Fruit fly (Drosophila melanogaster) whole organism, embryonic: ENCODE data around the gene CG42833.

Source experiments
- Awh ChIP-seq: fragments of 200-800 bp; sonication (Bioruptor generic); IDR thresholded peaks from 2 replicates; pipeline ENCODE4, ENCODE4 v1.3.6; 2022; ENCODE audit warnings: missing biosample characterization, missing genetic modification characterization
- Bgb ChIP-seq: fragments of 200-800 bp; sonication (Bioruptor generic); IDR thresholded peaks from 2 replicates; pipeline ENCODE4 v1.3.6; 2022; ENCODE audit warnings: missing biosample characterization, missing genetic modification characterization; ENCODE audit not compliant: partially characterized antibody
- Blimp-1 ChIP-seq: fragments of 200-800 bp; sonication (Bioruptor generic); optimal IDR thresholded peaks from 3 replicates; lab custom pipeline; 2018; ENCODE audit warnings: missing biosample characterization, missing genetic modification characterization, mild to moderate bottlenecking, moderate library complexity, missing genetic modification reagents
- CG12219 ChIP-seq: fragments of 200-800 bp; sonication (Bioruptor generic); optimal IDR thresholded peaks from 3 replicates; lab custom pipeline; 2018; ENCODE audit warnings: missing biosample characterization, mild to moderate bottlenecking, missing genetic modification characterization
- CG12391 ChIP-seq: fragments of 200-800 bp; sonication (Bioruptor generic); optimal IDR thresholded peaks from 3 replicates; lab custom pipeline; 2018; ENCODE audit warnings: missing biosample characterization, mild to moderate bottlenecking, missing genetic modification characterization, moderate library complexity
- CG15011 ChIP-seq: fragments of 200-800 bp; sonication (Bioruptor generic); optimal IDR thresholded peaks from 3 replicates; lab custom pipeline; 2018; ENCODE audit warnings: missing biosample characterization, mild to moderate bottlenecking, missing genetic modification characterization
- CG34376 ChIP-seq: fragments of 200-800 bp; sonication (Bioruptor generic); optimal IDR thresholded peaks from 2 replicates; lab custom pipeline; 2018; ENCODE audit warnings: missing biosample characterization, mild to moderate bottlenecking, missing genetic modification characterization
- CG5180 ChIP-seq: fragments of 200-800 bp; sonication (Bioruptor generic); optimal IDR thresholded peaks from 3 replicates; lab custom pipeline; 2017; ENCODE audit warnings: missing biosample characterization, missing genetic modification characterization, mild to moderate bottlenecking, moderate library complexity, missing genetic modification reagents
- CG6689 ChIP-seq: fragments of 200-800 bp; sonication (Bioruptor generic); IDR thresholded peaks from 2 replicates; pipeline ENCODE4 v1.3.6; 2022; ENCODE audit warnings: missing biosample characterization, missing genetic modification characterization
- CG7271 ChIP-seq: fragments of 200-800 bp; sonication (Bioruptor generic); optimal IDR thresholded peaks from 2 replicates; lab custom pipeline; 2018; ENCODE audit warnings: missing biosample characterization, mild to moderate bottlenecking, missing genetic modification characterization, moderate library complexity
- CG7357 ChIP-seq: fragments of 200-800 bp; sonication (Bioruptor generic); IDR thresholded peaks from 3 replicates; pipeline ENCODE4 v1.3.6; 2022; ENCODE audit warnings: missing biosample characterization, missing genetic modification characterization
- CTCF ChIP-seq: fragments of 200-800 bp; sonication (Bioruptor generic); optimal IDR thresholded peaks from 2 replicates; lab custom pipeline; 2017; ENCODE audit warnings: missing biosample characterization, mild to moderate bottlenecking, missing genetic modification characterization, moderate library complexity
- Ets65A ChIP-seq: fragments of 200-800 bp; sonication (Bioruptor generic); peaks from one replicate; lab custom pipeline; 2016; ENCODE audit warnings: missing biosample characterization, missing genetic modification characterization
- Meics ChIP-seq: fragments of 200-800 bp; sonication (Bioruptor generic); optimal IDR thresholded peaks from 2 replicates; lab custom pipeline; 2017; ENCODE audit warnings: missing biosample characterization, mild to moderate bottlenecking, missing genetic modification characterization
- Pdp1 ChIP-seq, 2 experiments: fragments of 200-800 bp; sonication (Bioruptor generic); optimal IDR thresholded peaks; 3 replicates each; lab custom pipeline; 2016; ENCODE audit warnings: missing biosample characterization in 2 of 2, missing genetic modification characterization in 2 of 2, mild to moderate bottlenecking in 1 of 2, moderate library complexity in 1 of 2
- Trl ChIP-seq, 3 experiments: fragments of >200 bp in 2 of 3; fragments of 200-800 bp in 1 of 3; sonication (Bioruptor generic) in 1 of 3; optimal IDR thresholded peaks; 2 replicates in 1 of 3; 3 replicates in 2 of 3; lab custom pipeline; 2016 to 2017; ENCODE audit warnings: missing biosample characterization in 1 of 3, missing genetic modification characterization in 1 of 3
- ab ChIP-seq: fragments of 200-800 bp; sonication (Bioruptor generic); optimal IDR thresholded peaks from 2 replicates; lab custom pipeline; 2016; ENCODE audit warnings: missing biosample characterization, missing genetic modification characterization
- ap ChIP-seq: fragments of 200-800 bp; sonication (Bioruptor generic); IDR thresholded peaks from 2 replicates; pipeline ENCODE4 v1.3.6; 2022; ENCODE audit warnings: missing biosample characterization, missing genetic modification characterization
- bbx ChIP-seq: fragments of 200-800 bp; sonication (Bioruptor generic); IDR thresholded peaks from 2 replicates; pipeline ENCODE4 v1.3.6; 2022; ENCODE audit warnings: missing biosample characterization, missing genetic modification characterization; ENCODE audit not compliant: partially characterized antibody
- chinmo ChIP-seq: fragments of 200-800 bp; sonication (Bioruptor generic); IDR thresholded peaks from 4 replicates; pipeline ENCODE4 v1.3.6; 2022; ENCODE audit warnings: missing biosample characterization, missing genetic modification characterization; ENCODE audit not compliant: partially characterized antibody
- crc ChIP-seq: fragments of 200-800 bp; sonication (Bioruptor generic); optimal IDR thresholded peaks from 2 replicates; lab custom pipeline; 2016; ENCODE audit warnings: missing biosample characterization, missing genetic modification characterization
- cwo ChIP-seq: fragments of 200-800 bp; sonication (Bioruptor generic); optimal IDR thresholded peaks from 3 replicates; lab custom pipeline; 2017; ENCODE audit warnings: missing biosample characterization, missing genetic modification characterization, mild to moderate bottlenecking, moderate library complexity, missing genetic modification reagents
- exex ChIP-seq: fragments of 200-800 bp; sonication (Bioruptor generic); optimal IDR thresholded peaks from 4 replicates; lab custom pipeline; 2018; ENCODE audit warnings: missing biosample characterization, mild to moderate bottlenecking, missing genetic modification characterization, moderate library complexity
- gce ChIP-seq: fragments of 200-800 bp; sonication (Bioruptor generic); IDR thresholded peaks from 3 replicates; pipeline ENCODE4 v1.3.6; 2022; ENCODE audit warnings: missing biosample characterization, missing genetic modification characterization
- gcm2 ChIP-seq: fragments of 200-800 bp; sonication (Bioruptor generic); optimal IDR thresholded peaks from 2 replicates; lab custom pipeline; 2016; ENCODE audit warnings: missing biosample characterization, missing genetic modification characterization
- grn ChIP-seq: fragments of 200-800 bp; sonication (Bioruptor generic); optimal IDR thresholded peaks from 3 replicates; lab custom pipeline; 2017; ENCODE audit warnings: missing biosample characterization, missing genetic modification characterization
- jing ChIP-seq: fragments of 200-800 bp; sonication (Bioruptor generic); optimal IDR thresholded peaks from 2 replicates; lab custom pipeline; 2018; ENCODE audit warnings: missing biosample characterization, mild to moderate bottlenecking, missing genetic modification characterization
- lab ChIP-seq: fragments of 200-800 bp; sonication (Bioruptor generic); optimal IDR thresholded peaks from 3 replicates; lab custom pipeline; 2017; ENCODE audit warnings: missing biosample characterization, missing genetic modification characterization, mild to moderate bottlenecking, moderate library complexity, missing genetic modification reagents
- lmd ChIP-seq: fragments of 200-800 bp; sonication (Bioruptor generic); IDR thresholded peaks from 2 replicates; pipeline ENCODE4 v1.3.6; 2022; ENCODE audit warnings: missing biosample characterization, missing genetic modification characterization
- mirr ChIP-seq: fragments of 200-800 bp; sonication (Bioruptor generic); optimal IDR thresholded peaks from 3 replicates; lab custom pipeline; 2018; ENCODE audit warnings: missing biosample characterization, mild to moderate bottlenecking, missing genetic modification characterization
- psq ChIP-seq: fragments of 200-800 bp; sonication (Bioruptor generic); optimal IDR thresholded peaks from 2 replicates; lab custom pipeline; 2017; ENCODE audit warnings: missing biosample characterization, missing genetic modification characterization
- rib ChIP-seq: fragments of 200-800 bp; sonication (Bioruptor generic); IDR thresholded peaks from 2 replicates; pipeline ENCODE4 v1.3.6; 2022; ENCODE audit warnings: missing biosample characterization, missing genetic modification characterization
- scrt ChIP-seq: fragments of 200-800 bp; sonication (Bioruptor generic); optimal IDR thresholded peaks from 2 replicates; lab custom pipeline; 2018; ENCODE audit warnings: missing biosample characterization, mild to moderate bottlenecking, missing genetic modification characterization, moderate library complexity
- sens ChIP-seq: fragments of 200-800 bp; sonication (Bioruptor generic); peaks from one replicate; lab custom pipeline; 2016; ENCODE audit warnings: missing biosample characterization, missing genetic modification characterization
- seq ChIP-seq: fragments of 200-800 bp; sonication (Bioruptor generic); IDR thresholded peaks from 2 replicates; pipeline ENCODE4 v1.3.6; 2022; ENCODE audit warnings: missing biosample characterization, missing genetic modification characterization
- sima ChIP-seq: fragments of 200-800 bp; sonication (Bioruptor generic); optimal IDR thresholded peaks from 2 replicates; lab custom pipeline; 2016; ENCODE audit warnings: missing biosample characterization, missing genetic modification characterization
- sna ChIP-seq: fragments of 200-800 bp; sonication (Bioruptor generic); IDR thresholded peaks from 2 replicates; pipeline ENCODE4 v1.3.6; 2022; ENCODE audit warnings: missing biosample characterization, missing genetic modification characterization; ENCODE audit not compliant: partially characterized antibody
- zen ChIP-seq: fragments of 200-800 bp; sonication (Bioruptor generic); optimal IDR thresholded peaks from 3 replicates; lab custom pipeline; 2018; ENCODE audit warnings: missing biosample characterization, mild to moderate bottlenecking, missing genetic modification characterization, moderate library complexity

The CG42833 gene

DNA sequence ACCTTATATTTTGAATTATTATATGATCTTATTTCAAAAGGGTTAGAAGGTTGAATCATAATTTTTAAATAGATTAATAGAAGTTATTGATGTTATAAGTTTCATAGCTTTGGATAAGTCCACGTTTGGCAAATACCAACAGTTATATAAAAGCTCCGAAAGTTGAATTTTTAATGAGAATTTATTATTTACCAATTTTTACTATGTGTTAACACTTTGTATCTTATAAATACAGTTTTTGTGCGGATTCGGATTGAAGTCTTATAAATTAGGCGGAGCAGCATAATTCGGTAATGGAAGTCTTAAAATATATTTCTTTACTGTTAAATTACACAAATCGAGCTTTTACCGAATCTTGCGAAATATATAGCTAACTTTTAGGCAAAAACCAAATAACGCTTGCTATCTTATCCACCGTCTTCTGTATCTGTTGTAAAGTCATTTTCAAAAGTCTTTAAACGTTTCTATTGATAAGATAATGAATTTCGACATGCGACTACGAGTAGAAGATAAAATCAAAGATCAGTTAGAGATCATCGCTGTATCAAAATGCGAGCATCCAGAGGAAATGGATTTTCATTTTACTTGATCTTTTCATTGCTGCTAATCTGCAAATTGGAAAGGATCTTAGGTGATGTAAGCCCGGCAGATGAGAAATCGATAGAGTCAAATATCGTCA lies at the start of gene CG42833:
Gene CG42833 (plus strand): TSS at position 525 of the 679 bp plus-strand sequence.
- peak; percentile 88 for TF ChIP-seq grn (GFP tag; lab: Kevin White, UChicago)
- no peak for TF ChIP-seq CG6689 (GFP tag; lab: Robert Waterston, UW)
- TF ChIP-seq CG5180 (GFP tag; lab: Kevin White, UChicago), result no peak
- no peak for TF ChIP-seq CG12219
- peak; percentile 83 for TF ChIP-seq exex (tag; lab: Kevin White, UChicago)
- TF ChIP-seq psq (GFP tag; lab: Kevin White, UChicago), result no peak
- 0 out of 2 replicates have a peak, but pooled peaks have one; percentile 5 for TF ChIP-seq Bgb
- TF ChIP-seq CTCF (GFP tag; lab: Kevin White, UChicago), result peak; percentile 24
- 0 out of 4 replicates have a peak, but pooled peaks have one; percentile 7 for TF ChIP-seq chinmo (GFP tag; lab: Robert Waterston, UW)
- TF ChIP-seq Pdp1 (GFP tag; optimal IDR thresholded peaks at IDR 0.05; lab: Kevin White, UChicago), result peak in 1 of 2 experiments; percentile 33
- TF ChIP-seq scrt (GFP tag; lab: Kevin White, UChicago), result no peak
- no peak for TF ChIP-seq bbx
- TF ChIP-seq mirr, result peak; percentile 92
- no peak for TF ChIP-seq CG12391 (tag; lab: Kevin White, UChicago)
- no peak for TF ChIP-seq CG15011 (GFP tag; lab: Kevin White, UChicago)
- no peak for TF ChIP-seq zen
- TF ChIP-seq Meics (GFP tag; lab: Kevin White, UChicago), result no peak
- peak; percentile 24 for TF ChIP-seq sens
- TF ChIP-seq Trl (optimal IDR thresholded peaks at IDR 0.05; lab: Kevin White, UChicago), result no peak
- no peak for TF ChIP-seq Trl (GFP tag; optimal IDR thresholded peaks at IDR 0.05; lab: Kevin White, UChicago)
- peak; percentile 25 for TF ChIP-seq CG34376 (GFP tag; lab: Kevin White, UChicago)
- no peak for TF ChIP-seq lmd
- TF ChIP-seq CG7357, result no peak
- TF ChIP-seq ap (GFP tag; lab: Robert Waterston, UW), result no peak
- TF ChIP-seq Awh (GFP tag; lab: Robert Waterston, UW), result no peak
- TF ChIP-seq sima (GFP tag; lab: Kevin White, UChicago), result no peak
- no peak for TF ChIP-seq rib (GFP tag; lab: Robert Waterston, UW)
- TF ChIP-seq jing (GFP tag; lab: Kevin White, UChicago), result no peak
- TF ChIP-seq ab (GFP tag; lab: Kevin White, UChicago), result no peak
- peak; percentile 38 for TF ChIP-seq cwo (GFP tag; lab: Kevin White, UChicago)
- TF ChIP-seq, all 482 proteins: peak for 10

DNA sequence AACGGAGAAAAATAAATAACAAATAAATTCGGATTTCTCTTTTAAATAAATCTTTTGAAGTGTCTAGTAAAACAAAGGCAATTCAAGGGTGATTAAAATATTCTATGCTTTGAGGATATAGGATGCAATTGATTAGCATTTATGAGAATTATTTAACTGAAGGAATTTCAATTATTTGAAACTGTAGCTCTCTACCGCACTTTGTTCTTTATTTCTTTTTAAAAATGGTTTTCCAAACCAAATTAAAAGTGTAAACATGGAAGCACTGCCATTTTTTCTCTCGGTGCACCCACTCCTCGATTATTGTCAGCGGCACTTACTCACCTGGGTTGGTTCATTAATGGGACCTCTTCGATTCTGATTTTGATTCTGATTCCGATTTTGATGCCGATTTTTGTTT lies 31.7 kb upstream of the CG42833 start:
- TF ChIP-seq lab (GFP tag; lab: Kevin White, UChicago) (peak; percentile 1), sna (no peak), crc (no peak), seq (GFP tag; lab: Robert Waterston, UW) (no peak), Blimp-1 (no peak)
- TF ChIP-seq, all 482 proteins: peak for 1

DNA sequence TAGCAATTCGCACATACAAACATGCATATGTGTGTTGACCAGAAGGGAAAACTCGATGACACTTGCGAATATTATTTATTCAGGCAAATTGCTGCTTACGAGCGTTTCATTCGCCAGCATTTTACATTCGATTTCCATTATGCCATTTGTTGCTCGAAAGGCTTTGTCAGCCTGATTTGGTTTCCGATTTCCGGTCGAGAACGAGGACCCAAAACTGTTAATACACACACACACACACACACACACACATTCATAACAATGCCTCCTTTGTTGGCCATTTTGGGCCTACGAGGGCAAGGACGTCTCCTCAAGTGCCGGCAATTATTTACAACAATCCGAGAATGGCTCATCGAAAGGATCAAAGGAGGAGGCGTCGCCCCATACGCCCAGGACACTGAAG lies 22.2 kb upstream of the CG42833 start:
- TF ChIP-seq gcm2 (GFP tag; lab: Kevin White, UChicago) (no peak), gce (GFP tag; lab: Robert Waterston, UW) (0 out of 3 replicates have a peak, but pooled peaks have one; percentile 15), Ets65A (GFP tag; lab: Kevin White, UChicago) (peak; percentile 61), CG7271 (tag; lab: Kevin White, UChicago) (no peak)
